Fruit fly (Drosophila melanogaster) whole organism: ENCODE data around the gene CG42249.

ENCODE experiments used
- CG8478 ChIP-seq: fragments of >200 bp; optimal IDR thresholded peaks from 2 replicates; lab custom pipeline; 2018; ENCODE audit warnings: inconsistent platforms
- Dll ChIP-seq: fragments of >200 bp; optimal IDR thresholded peaks from 2 replicates; lab custom pipeline; 2017
- EcR ChIP-seq, 2 experiments: fragments of >200 bp; optimal IDR thresholded peaks; 2 replicates each; lab custom pipeline; 2017; ENCODE audit warnings: missing biosample characterization in 2 of 2, missing genetic modification characterization in 2 of 2, missing genetic modification reagents in 2 of 2
- pan ChIP-seq: fragments of >200 bp; optimal IDR thresholded peaks from 2 replicates; lab custom pipeline; 2017
- psq ChIP-seq: fragments of >200 bp; optimal IDR thresholded peaks from 2 replicates; lab custom pipeline; 2017
- usp ChIP-seq: fragments of >200 bp; optimal IDR thresholded peaks from 2 replicates; lab custom pipeline; 2017; ENCODE audit warnings: missing biosample characterization, missing genetic modification characterization, mixed read lengths

The CG42249 gene

dm6 chrX:11090161-11090560 is 5.9 kb upstream of the CG42249 start, which contains the start of gene CG2076:
TSS of gene CG2076 (plus strand) at chrX:11090210.
- no peak for TF ChIP-seq pan (lab: Kevin White, UChicago)
- TF ChIP-seq EcR (GFP tag; optimal IDR thresholded peaks at IDR 0.05; lab: Kevin White, UChicago), result no peak
- no peak for TF ChIP-seq usp (GFP tag; lab: Kevin White, UChicago)
- TF ChIP-seq psq (lab: Kevin White, UChicago), result no peak
- no peak for TF ChIP-seq CG8478
- no peak for TF ChIP-seq Dll (lab: Kevin White, UChicago)

DNA sequence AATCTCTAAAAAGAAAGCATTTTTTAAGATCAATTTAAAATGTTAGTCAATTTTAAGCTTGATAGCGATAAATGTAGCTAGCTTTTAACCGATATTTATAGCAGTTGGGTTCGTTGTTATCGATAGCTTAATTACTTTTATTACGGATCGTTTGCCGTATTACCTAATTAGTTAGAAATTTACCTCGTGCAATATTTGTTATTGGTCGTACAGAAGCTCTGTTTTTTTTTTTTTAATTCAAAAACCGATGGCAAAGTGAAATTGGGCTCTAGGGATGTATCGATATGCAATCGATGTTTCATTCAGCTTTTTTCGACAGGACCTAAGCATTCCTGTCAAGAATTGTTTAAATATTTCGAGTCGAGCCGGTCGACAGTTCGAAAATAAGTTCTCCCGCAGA is 3.9 kb upstream of the CG42249 start, which contains the start of gene CG2061:
Gene CG2061 (plus strand): TSS at position 292 of the 400 bp plus-strand sequence.
- TF ChIP-seq pan (lab: Kevin White, UChicago), result no peak
- no peak for TF ChIP-seq Dll (lab: Kevin White, UChicago)
- TF ChIP-seq CG8478, result no peak
- TF ChIP-seq EcR (GFP tag; optimal IDR thresholded peaks at IDR 0.05; lab: Kevin White, UChicago), result no peak
- TF ChIP-seq usp (GFP tag; lab: Kevin White, UChicago), result no peak
- TF ChIP-seq psq (lab: Kevin White, UChicago), result no peak

DNA sequence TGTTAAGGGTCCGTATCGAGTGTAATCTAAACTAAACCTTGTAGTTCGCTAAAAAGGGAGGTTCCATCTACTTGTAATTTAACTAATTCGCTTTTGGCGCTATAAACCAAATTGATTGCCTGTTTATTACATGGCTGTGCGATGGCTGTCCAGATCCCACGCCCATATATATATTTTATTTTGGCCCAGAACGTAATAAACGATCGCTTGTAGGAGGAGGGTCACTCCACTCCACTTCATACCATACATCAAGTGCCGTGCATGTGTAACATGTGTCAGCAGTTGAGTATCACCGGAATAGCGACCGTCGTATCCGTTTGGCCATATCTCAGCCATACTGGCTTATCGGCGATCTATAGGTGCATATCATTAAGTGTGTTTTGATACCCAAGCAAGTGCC is 797 bp upstream of the CG42249 start:
- TF ChIP-seq CG8478 (no peak), Dll (lab: Kevin White, UChicago) (no peak), pan (lab: Kevin White, UChicago) (no peak), EcR (GFP tag; optimal IDR thresholded peaks at IDR 0.05; lab: Kevin White, UChicago) (no peak), usp (GFP tag; lab: Kevin White, UChicago) (no peak), psq (lab: Kevin White, UChicago) (no peak)

DNA sequence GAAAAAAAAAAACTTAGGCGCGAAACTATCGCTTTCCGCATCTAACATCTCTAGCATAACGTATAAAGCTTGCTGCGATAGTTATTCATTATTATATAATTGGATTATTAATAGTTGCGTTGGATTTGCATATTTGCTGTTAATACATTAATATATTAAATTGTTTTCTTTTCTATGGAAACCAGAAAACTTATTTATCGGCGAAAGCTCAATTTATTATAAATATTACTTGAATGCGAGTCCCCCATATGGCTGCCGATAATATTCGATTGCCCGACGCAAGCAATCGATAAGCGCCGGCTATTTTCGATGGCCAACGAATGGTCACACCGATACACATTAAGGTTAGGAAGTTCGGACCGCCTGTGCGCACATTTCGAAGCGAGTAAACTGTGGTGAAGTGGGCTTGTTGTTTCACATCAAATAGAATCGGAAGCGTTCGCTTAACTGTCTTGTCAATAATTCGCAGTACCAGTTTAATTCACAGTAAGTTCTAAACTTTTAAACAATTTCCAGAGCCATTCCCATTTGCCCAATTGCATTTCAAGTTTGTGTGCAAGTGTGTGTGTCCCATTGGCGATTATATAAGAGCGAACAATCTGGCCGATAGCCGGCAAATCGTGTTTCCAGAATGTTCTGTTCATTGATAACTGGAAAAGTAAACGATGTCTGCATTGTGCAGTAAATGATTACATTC is 12.2 kb downstream of the CG42249 start, which contains the start of gene Hsp60A:
Gene Hsp60A (plus strand): TSS at position 335 of the 697 bp plus-strand sequence.
- no peak for TF ChIP-seq CG8478
- TF ChIP-seq psq (lab: Kevin White, UChicago), result no peak
- no peak for TF ChIP-seq usp (GFP tag; lab: Kevin White, UChicago)
- TF ChIP-seq Dll (lab: Kevin White, UChicago), result no peak
- TF ChIP-seq EcR (GFP tag; optimal IDR thresholded peaks at IDR 0.05; lab: Kevin White, UChicago), result no peak
- no peak for TF ChIP-seq pan (lab: Kevin White, UChicago)

DNA sequence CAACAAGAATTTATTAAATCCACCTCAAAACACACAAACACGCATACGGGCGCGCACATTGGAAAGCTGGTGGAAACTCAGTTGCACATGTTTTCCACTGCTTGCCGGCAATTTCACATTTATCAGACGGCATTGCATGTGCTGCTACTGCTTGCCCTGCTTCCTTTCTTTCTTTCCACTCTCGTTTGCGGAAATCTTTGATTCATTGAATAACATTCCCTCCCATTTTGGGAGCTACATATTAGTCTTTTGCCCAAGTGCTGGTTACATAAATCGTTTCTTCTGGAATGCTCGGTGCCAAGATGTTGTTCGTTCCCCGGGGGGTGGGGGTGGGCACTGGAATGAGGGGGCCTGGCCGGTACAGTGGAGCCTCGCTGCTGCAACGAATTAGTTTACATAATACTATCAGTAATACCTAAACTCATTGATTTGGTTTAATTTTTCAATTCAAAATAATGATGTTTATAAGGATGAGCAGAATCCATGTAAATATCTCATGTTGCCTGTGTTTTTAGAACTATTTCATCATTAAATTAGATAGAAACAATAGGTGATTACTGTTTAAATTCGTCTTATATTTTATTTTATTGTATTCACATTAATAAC is 12.9 kb downstream of the CG42249 start:
- TF ChIP-seq pan (lab: Kevin White, UChicago), result no peak

dm6 chrX:11109670-11110069 is 13.6 kb downstream of the CG42249 start:
- TF ChIP-seq psq (lab: Kevin White, UChicago) (no peak), CG8478 (no peak), Dll (lab: Kevin White, UChicago) (no peak), pan (lab: Kevin White, UChicago) (no peak), EcR (GFP tag; optimal IDR thresholded peaks at IDR 0.05; lab: Kevin White, UChicago) (no peak), usp (GFP tag; lab: Kevin White, UChicago) (no peak)

- TF ChIP-seq usp (GFP tag; lab: Kevin White, UChicago), result no peak
- no peak for TF ChIP-seq EcR (GFP tag; optimal IDR thresholded peaks at IDR 0.05; lab: Kevin White, UChicago)
- no peak for TF ChIP-seq pan (lab: Kevin White, UChicago)
- no peak for TF ChIP-seq psq (lab: Kevin White, UChicago)
- TF ChIP-seq Dll (lab: Kevin White, UChicago), result no peak
- TF ChIP-seq CG8478, result no peak
Measured at dm6 chrX:11123561-11123960, 27.5 kb downstream of the CG42249 start.

- TF ChIP-seq CG8478 (no peak), pan (lab: Kevin White, UChicago) (no peak), psq (lab: Kevin White, UChicago) (no peak)
Measured at dm6 chrX:11124126-11124748, 28.2 kb downstream of the CG42249 start, which contains the start of gene CG11122. TSS of gene CG11122 (minus strand) at chrX:11124726.

DNA sequence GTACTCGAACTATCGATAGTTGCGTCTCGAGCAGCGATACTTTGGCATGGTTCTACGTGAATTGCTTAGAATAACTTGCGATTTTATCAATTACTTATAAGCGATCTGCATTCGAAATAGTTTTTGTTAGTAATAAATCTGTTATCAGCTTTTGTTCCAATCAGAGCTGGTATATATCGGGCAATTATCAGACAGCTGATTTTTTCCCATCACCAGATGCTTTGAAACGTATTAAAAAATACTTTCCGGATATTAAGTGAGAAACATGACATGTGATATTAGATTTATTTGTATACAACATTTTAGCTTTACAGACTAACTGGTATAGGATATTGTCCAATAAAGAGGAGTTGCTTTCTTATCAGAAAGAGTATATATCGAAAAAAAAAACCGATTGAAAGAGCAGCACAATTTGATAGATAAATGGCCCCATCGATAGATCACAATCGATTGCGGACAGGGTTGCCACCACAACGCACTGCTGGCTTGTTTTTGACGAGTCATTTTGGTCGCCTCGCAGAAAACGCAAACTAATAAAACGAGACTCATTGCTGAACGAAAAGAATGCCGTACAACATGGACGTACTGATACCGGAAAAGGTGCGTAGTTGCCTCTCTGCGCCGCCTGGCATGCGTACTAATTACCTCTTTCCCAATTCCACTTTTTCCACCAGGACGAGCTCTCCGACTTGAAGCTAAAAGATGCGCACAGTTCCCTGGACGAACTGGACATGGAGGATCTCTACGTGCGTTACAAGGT is 28.9 kb downstream of the CG42249 start, which contains the start of gene Rpt3:
Gene Rpt3 (plus strand): TSS at position 353 of the 760 bp plus-strand sequence.
- TF ChIP-seq CG8478 (no peak), psq (lab: Kevin White, UChicago) (no peak), usp (GFP tag; lab: Kevin White, UChicago) (no peak), EcR (GFP tag; optimal IDR thresholded peaks at IDR 0.05; lab: Kevin White, UChicago) (no peak), pan (lab: Kevin White, UChicago) (no peak), Dll (lab: Kevin White, UChicago) (no peak)

DNA sequence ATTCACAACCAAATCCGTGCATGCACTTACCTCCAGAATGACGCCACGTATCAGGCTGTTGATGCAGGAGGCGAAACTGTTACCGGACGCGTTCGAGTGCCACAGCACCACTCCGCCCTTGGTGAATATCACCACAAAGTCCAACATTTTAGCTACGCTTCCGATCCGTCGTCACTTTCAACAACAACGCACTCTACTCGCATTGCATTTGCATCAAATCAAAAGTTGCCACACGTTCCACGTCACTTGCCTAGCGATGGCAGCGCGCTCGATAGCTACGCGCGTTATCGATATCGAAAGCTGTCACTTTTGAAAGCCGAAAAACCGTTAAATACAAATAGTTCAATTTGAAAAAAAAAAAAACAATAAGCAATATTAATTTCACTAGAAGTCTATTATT is 32.8 kb downstream of the CG42249 start, which contains the start of gene SrpRalpha:
Gene SrpRalpha (minus strand): TSS at position 260 of the 400 bp plus-strand sequence.
- TF ChIP-seq CG8478 (no peak), Dll (lab: Kevin White, UChicago) (no peak), usp (GFP tag; lab: Kevin White, UChicago) (no peak), psq (lab: Kevin White, UChicago) (no peak), EcR (GFP tag; optimal IDR thresholded peaks at IDR 0.05; lab: Kevin White, UChicago) (no peak), pan (lab: Kevin White, UChicago) (no peak)

DNA sequence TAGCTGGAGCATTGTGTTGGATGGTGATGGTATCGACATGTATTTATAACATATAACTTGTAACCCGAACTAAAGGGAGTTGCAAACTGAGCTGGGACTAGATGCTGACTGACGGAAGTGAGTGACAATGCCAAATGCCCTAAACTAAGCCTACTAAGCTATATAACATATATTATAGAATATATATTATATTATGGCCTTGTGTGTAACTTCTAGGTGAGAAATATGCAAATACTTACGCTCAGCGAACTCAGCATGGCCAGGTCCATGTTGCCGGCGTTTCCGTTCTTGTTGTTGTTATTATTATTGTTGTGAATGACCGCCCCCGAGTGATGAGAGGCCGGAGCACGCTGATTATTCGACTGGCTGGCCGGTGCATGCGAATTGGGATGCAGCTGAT is 36.2 kb downstream of the CG42249 start, which contains the start of gene CG44385:
Gene CG44385 (minus strand): TSS at position 101 of the 400 bp plus-strand sequence.
- TF ChIP-seq EcR (GFP tag; optimal IDR thresholded peaks at IDR 0.05; lab: Kevin White, UChicago) (no peak), pan (lab: Kevin White, UChicago) (no peak)
